Worm (Caenorhabditis elegans) whole organism, L2 larva: ENCODE results near the gene meg-4.

ENCODE experiments used
- ZK546.5 ChIP-seq: sonication (generic microtip); optimal IDR thresholded peaks from 2 replicates; lab custom pipeline; 2017; ENCODE audit warnings: missing biosample characterization, missing genetic modification characterization
- dmd-4 ChIP-seq: sonication (generic microtip); optimal IDR thresholded peaks from 2 replicates; lab custom pipeline; 2017; ENCODE audit warnings: missing biosample characterization, missing genetic modification characterization
- lin-11 ChIP-seq: fragments of 150-350 bp; sonication (generic microtip); optimal IDR thresholded peaks from 2 replicates; lab custom pipeline; 2014; ENCODE audit warnings: missing biosample characterization, missing genetic modification characterization, inconsistent platforms, mixed read lengths
- lin-13 ChIP-seq: fragments of 150-350 bp; optimal IDR thresholded peaks from 2 replicates; lab custom pipeline; 2014; ENCODE audit warnings: missing biosample characterization, missing genetic modification reagents, missing genetic modification characterization
- nhr-10 ChIP-seq: sonication (generic microtip); optimal IDR thresholded peaks from 2 replicates; lab custom pipeline; 2017; ENCODE audit warnings: missing biosample characterization, missing genetic modification characterization
- nhr-237 ChIP-seq: fragments of 150-350 bp; optimal IDR thresholded peaks from 2 replicates; lab custom pipeline; 2014; ENCODE audit warnings: missing biosample characterization, missing genetic modification characterization
- unc-39 ChIP-seq: fragments of 150-350 bp; optimal IDR thresholded peaks from 2 replicates; lab custom pipeline; 2014; ENCODE audit warnings: missing biosample characterization, missing genetic modification characterization

DNA sequence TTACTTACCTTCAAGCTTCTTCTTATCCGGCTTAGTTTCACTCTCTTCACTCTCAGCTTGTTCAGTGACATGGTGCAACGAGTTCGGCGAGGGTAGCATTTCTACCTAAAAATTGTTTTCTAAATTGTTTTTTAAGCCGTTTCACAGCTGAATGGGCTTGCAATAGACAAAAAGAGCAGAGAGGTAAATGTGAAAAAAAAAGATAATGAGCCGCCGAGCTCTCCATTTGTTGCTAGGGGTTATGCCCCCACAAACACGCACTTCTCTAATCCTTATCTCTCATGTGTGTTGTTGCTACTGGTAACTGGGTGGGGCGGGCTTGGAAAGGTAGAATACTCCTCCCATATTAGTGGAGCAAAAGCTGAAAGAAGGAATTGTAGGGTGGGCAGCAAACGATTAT is 21.1 kb downstream of the meg-4 start, which contains the start of gene C36C9.5:
- TF ChIP-seq lin-11 (tag; lab: Kevin White, UChicago), result no peak
- no peak for TF ChIP-seq lin-13
- no peak for TF ChIP-seq nhr-237 (tag; lab: Kevin White, UChicago)
- no peak for TF ChIP-seq dmd-4
- no peak for TF ChIP-seq nhr-10 (tag; lab: Kevin White, UChicago)
- TF ChIP-seq unc-39 (tag; lab: Kevin White, UChicago), result no peak
- TF ChIP-seq ZK546.5 (tag; lab: Kevin White, UChicago), result no peak
